Worm (Caenorhabditis elegans): ENCODE results near the gene pqn-90.
"Not testable (repeated sequence)": the region's sequence is repeated elsewhere in the genome, so short reads cannot be mapped to it uniquely, and the experiment has no call there.

- not testable (repeated sequence) for TF ChIP-seq ceh-79 (tag; optimal IDR thresholded peaks at IDR 0.05); pha-4 (tag; optimal IDR thresholded peaks at IDR 0.05); tbx-9 (tag; optimal IDR thresholded peaks at IDR 0.05; ENCODE audit: borderline replicate concordance); nhr-27 (tag; optimal IDR thresholded peaks at IDR 0.05); nfya-1 (tag; optimal IDR thresholded peaks at IDR 0.05; ENCODE audit: borderline replicate concordance, insufficient read depth); akir-1 (GFP tag; optimal IDR thresholded peaks at IDR 0.05); gei-17 (GFP tag; optimal IDR thresholded peaks at IDR 0.05); zfh-2 (GFP tag; conservative IDR thresholded peaks at IDR 0.05); F57A8.1 (GFP tag; optimal IDR thresholded peaks at IDR 0.05); dpl-1 (GFP tag; optimal IDR thresholded peaks at IDR 0.05); efl-1 (GFP tag; optimal IDR thresholded peaks at IDR 0.05); mxl-1 (tag; optimal IDR thresholded peaks at IDR 0.05); chd-7 (tag; optimal IDR thresholded peaks at IDR 0.05); snpc-4 (GFP tag; optimal IDR thresholded peaks at IDR 0.05)
- peak in 3 of 4 experiments; percentile 33 to 95 (median 91) for TF ChIP-seq snpc-4 (tag; optimal IDR thresholded peaks at IDR 0.05)
Observed at ce11 chrIV:15318320-15318719, 27.3 kb upstream of the pqn-90 start.
